Fruit fly (Drosophila melanogaster): ENCODE results near the gene bcn92.
A peak's percentile ranks its signal among the peaks of the same experiment; 100 is the strongest.

Gene bcn92

DNA sequence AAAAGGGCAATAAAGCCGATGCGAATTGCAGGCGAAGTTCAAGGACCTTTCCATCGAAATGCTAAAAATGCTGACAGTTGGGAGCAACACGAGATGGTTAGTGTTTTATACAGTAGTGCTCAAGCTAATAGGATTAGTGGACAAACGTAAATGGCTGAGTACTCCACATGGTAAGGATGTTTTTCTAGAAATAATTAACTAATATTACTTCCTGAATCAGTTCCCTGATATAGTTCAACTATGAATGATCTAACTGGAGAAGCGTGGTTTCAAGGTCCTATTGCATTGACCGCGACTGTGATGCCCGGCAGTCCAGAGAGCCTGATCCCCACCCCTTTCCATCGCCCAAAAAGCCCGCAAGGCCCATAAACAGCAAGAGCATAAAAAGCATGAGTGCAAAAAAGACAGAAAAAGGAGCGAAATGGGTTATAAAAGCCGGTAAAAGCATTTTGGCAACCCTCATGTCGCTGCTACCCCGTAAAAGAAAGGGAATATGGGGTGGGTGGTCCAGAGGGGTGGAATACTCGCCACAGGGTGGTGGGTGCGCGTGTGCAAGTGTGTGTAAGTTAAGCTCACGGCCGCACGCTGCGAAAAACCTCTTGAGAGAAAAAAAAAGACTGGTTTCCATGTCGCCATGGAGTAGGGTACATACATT lies 15.1 kb downstream of the bcn92 start (continued):
- peak; percentile 49; the same call in 1 of the 2 replicates for TF ChIP-seq CG11247 (GFP tag; IDR thresholded peaks at IDR 0.05)
- TF ChIP-seq CG9609 (GFP tag; optimal IDR thresholded peaks at IDR 0.05), result peak; percentile 10
- peak; percentile 39 for TF ChIP-seq Rfx (GFP tag; IDR thresholded peaks at IDR 0.05)
- TF ChIP-seq MESR4 (GFP tag; optimal IDR thresholded peaks at IDR 0.05), result no peak
- no peak for TF ChIP-seq CG3065 (GFP tag; optimal IDR thresholded peaks at IDR 0.05)
- peak; percentile 64 for TF ChIP-seq CG12071 (GFP tag; optimal IDR thresholded peaks at IDR 0.05)
- TF ChIP-seq Trl (optimal IDR thresholded peaks at IDR 0.05), result no peak
- peak; percentile 43 for TF ChIP-seq Trl (GFP tag; optimal IDR thresholded peaks at IDR 0.05)
- TF ChIP-seq D19B (GFP tag; optimal IDR thresholded peaks at IDR 0.05), result peak; percentile 39
- no peak for TF ChIP-seq vnd (GFP tag; IDR thresholded peaks at IDR 0.05; ENCODE audit: partially characterized antibody)
- peak; percentile 25 for TF ChIP-seq CG17186 (GFP tag; optimal IDR thresholded peaks at IDR 0.05)
- peak; percentile 61 for TF ChIP-seq mam (GFP tag; optimal IDR thresholded peaks at IDR 0.05)
- peak; percentile 78 for TF ChIP-seq CG18262 (tag; optimal IDR thresholded peaks at IDR 0.05)
- peak; percentile 81 for TF ChIP-seq gem (tag; optimal IDR thresholded peaks at IDR 0.05)
- peak; percentile 67 for TF ChIP-seq Meics (GFP tag; optimal IDR thresholded peaks at IDR 0.05)
- no peak for TF ChIP-seq ac (GFP tag; optimal IDR thresholded peaks at IDR 0.05)
- TF ChIP-seq CG4404 (GFP tag; IDR thresholded peaks at IDR 0.05), result peak; percentile 33
- TF ChIP-seq pita (GFP tag; optimal IDR thresholded peaks at IDR 0.05), result no peak
- TF ChIP-seq gro (GFP tag; optimal IDR thresholded peaks at IDR 0.05), result peak; percentile 26
- TF ChIP-seq CG31441 (GFP tag; IDR thresholded peaks at IDR 0.05), result peak; percentile 74
- TF ChIP-seq bcd (GFP tag; optimal IDR thresholded peaks at IDR 0.05), result peak; percentile 55
- TF ChIP-seq scrt (GFP tag; optimal IDR thresholded peaks at IDR 0.05), result peak; percentile 65
- TF ChIP-seq BEAF-32 (GFP tag; optimal IDR thresholded peaks at IDR 0.05), result no peak
- TF ChIP-seq Elba2 (GFP tag; optimal IDR thresholded peaks at IDR 0.05), result no peak
- peak; percentile 34 for TF ChIP-seq cato (GFP tag; optimal IDR thresholded peaks at IDR 0.05; ENCODE audit: borderline replicate concordance)
- TF ChIP-seq CG6765 (GFP tag; optimal IDR thresholded peaks at IDR 0.05), result peak; percentile 50
- peak; percentile 68 for TF ChIP-seq Xbp1 (GFP tag; optimal IDR thresholded peaks at IDR 0.05)
- no peak for TF ChIP-seq Stat92E (GFP tag; optimal IDR thresholded peaks at IDR 0.05)
- TF ChIP-seq Nf-YC (tag; optimal IDR thresholded peaks at IDR 0.05), result no peak
- 0 out of 3 replicates have a peak, but pooled peaks have one; percentile 36 for TF ChIP-seq CG2889 (GFP tag; IDR thresholded peaks at IDR 0.05)
- TF ChIP-seq dimm (GFP tag; IDR thresholded peaks at IDR 0.05), result 0 out of 2 replicates have a peak, but pooled peaks have one; percentile 6
- no peak for TF ChIP-seq GATAe (GFP tag; conservative IDR thresholded peaks at IDR 0.05)
- peak; percentile 27 for TF ChIP-seq luna (GFP tag; optimal IDR thresholded peaks at IDR 0.05)
- TF ChIP-seq Sox102F (GFP tag; optimal IDR thresholded peaks at IDR 0.05), result peak; percentile 70
- peak; percentile 55 for TF ChIP-seq CG2875 (GFP tag; optimal IDR thresholded peaks at IDR 0.05)
- TF ChIP-seq chm (GFP tag; IDR thresholded peaks at IDR 0.05), result peak; percentile 38; the same call in 1 of the 2 replicates
- peak; percentile 74 for TF ChIP-seq Xrp1 (GFP tag; IDR thresholded peaks at IDR 0.05)
- TF ChIP-seq wor (GFP tag; IDR thresholded peaks at IDR 0.05), result no peak
- peak; percentile 56 for TF ChIP-seq Ssrp (tag; optimal IDR thresholded peaks at IDR 0.05)
- no peak for TF ChIP-seq Ravus (GFP tag; IDR thresholded peaks at IDR 0.05)
- TF ChIP-seq hkb (optimal IDR thresholded peaks at IDR 0.05), result no peak
- peak; percentile 69 for TF ChIP-seq hkb (GFP tag; IDR thresholded peaks at IDR 0.05)
- TF ChIP-seq Atf-2 (GFP tag; optimal IDR thresholded peaks at IDR 0.05), result peak; percentile 54
- no peak for TF ChIP-seq CG2199 (GFP tag; IDR thresholded peaks at IDR 0.05)
- TF ChIP-seq Lpt (GFP tag; optimal IDR thresholded peaks at IDR 0.05), result no peak
- TF ChIP-seq CG15479 (GFP tag; optimal IDR thresholded peaks at IDR 0.05), result no peak
- TF ChIP-seq caup (GFP tag; optimal IDR thresholded peaks at IDR 0.05; ENCODE audit: severe bottlenecking), result peak; percentile 49
- TF ChIP-seq CG14860 (GFP tag; IDR thresholded peaks at IDR 0.05; ENCODE audit: partially characterized antibody), result no peak
- peak; percentile 63 for TF ChIP-seq CG15269 (tag; optimal IDR thresholded peaks at IDR 0.05)
- TF ChIP-seq Bgb (GFP tag; IDR thresholded peaks at IDR 0.05; ENCODE audit: partially characterized antibody), result no peak

All from whole organism, embryonic.